Worm (Caenorhabditis elegans) whole organism, L1 larva: ENCODE results near the gene srh-141.

ENCODE experiments used
- F16B12.6 ChIP-seq: fragments of 150-350 bp; optimal IDR thresholded peaks from 2 replicates; lab custom pipeline; 2014; ENCODE audit warnings: missing biosample characterization, missing genetic modification characterization
- Y116A8C.19 ChIP-seq: sonication (generic microtip); optimal IDR thresholded peaks from 2 replicates; lab custom pipeline; 2016; ENCODE audit warnings: missing compliant biosample characterization, missing genetic modification characterization, borderline replicate concordance
- aha-1 ChIP-seq: fragments of 150-350 bp; optimal IDR thresholded peaks from 2 replicates; lab custom pipeline; 2014; ENCODE audit warnings: missing biosample characterization, missing genetic modification characterization
- blmp-1 ChIP-seq: fragments of 150-350 bp; optimal IDR thresholded peaks from 2 replicates; lab custom pipeline; 2014; ENCODE audit warnings: missing biosample characterization, missing genetic modification characterization
- ceh-8 ChIP-seq: fragments of 200-800 bp; sonication (Bioruptor generic); optimal IDR thresholded peaks from 2 replicates; lab custom pipeline; 2018; ENCODE audit warnings: mild to moderate bottlenecking, missing genetic modification characterization, moderate library complexity, missing compliant biosample characterization
- ceh-88 ChIP-seq: fragments of 200-800 bp; sonication (Bioruptor generic); IDR thresholded peaks from 2 replicates; pipeline ENCODE4 v1.3.6; 2022; ENCODE audit warnings: missing genetic modification characterization, missing compliant biosample characterization
- dpl-1 ChIP-seq, 3 experiments: fragments of 150-350 bp in 2 of 3; sonication (generic microtip) in 1 of 3; optimal IDR thresholded peaks; 2 replicates each; lab custom pipeline; 2014 to 2017; ENCODE audit warnings: missing biosample characterization in 3 of 3, missing genetic modification characterization in 3 of 3, missing genetic modification reagents in 3 of 3
- efl-3 ChIP-seq: fragments of 200-800 bp; sonication (Bioruptor generic); optimal IDR thresholded peaks from 2 replicates; lab custom pipeline; 2018; ENCODE audit warnings: mild to moderate bottlenecking, missing genetic modification characterization, missing compliant biosample characterization
- elt-2 ChIP-seq: sonication (generic microtip); optimal IDR thresholded peaks from 2 replicates; lab custom pipeline; 2016; ENCODE audit warnings: missing genetic modification characterization, mild to moderate bottlenecking, inconsistent platforms, missing compliant biosample characterization, missing genetic modification reagents
- elt-3 ChIP-seq, 6 experiments: fragments of 150-350 bp in 1 of 6; sonication (generic microtip); optimal IDR thresholded peaks; 2 replicates each; lab custom pipeline; 2017 to 2018; ENCODE audit warnings: missing biosample characterization in 6 of 6, missing genetic modification characterization in 6 of 6, inconsistent platforms in 1 of 6
- ets-5 ChIP-seq: fragments of 200-800 bp; sonication (Bioruptor generic); IDR thresholded peaks from 2 replicates; pipeline ENCODE4 v1.3.6; 2022; ENCODE audit warnings: missing genetic modification characterization, missing compliant biosample characterization
- fkh-8 ChIP-seq: sonication (generic microtip); optimal IDR thresholded peaks from 2 replicates; lab custom pipeline; 2016; ENCODE audit warnings: mild to moderate bottlenecking, missing genetic modification characterization, missing compliant biosample characterization
- grh-1 ChIP-seq: fragments of 200-800 bp; sonication (Bioruptor generic); IDR thresholded peaks from 2 replicates; pipeline ENCODE4 v1.3.6; 2022; ENCODE audit warnings: missing genetic modification reagents, missing genetic modification characterization, missing compliant biosample characterization
- hlh-17 ChIP-seq: fragments of 200-800 bp; sonication (Bioruptor generic); optimal IDR thresholded peaks from 2 replicates; lab custom pipeline; 2018; ENCODE audit warnings: missing genetic modification characterization, mild to moderate bottlenecking, missing compliant biosample characterization, moderate library complexity, borderline replicate concordance
- isw-1 ChIP-seq: fragments of 200-800 bp; sonication (Bioruptor generic); IDR thresholded peaks from 2 replicates; pipeline ENCODE4 v1.3.6; 2022; ENCODE audit warnings: missing genetic modification characterization, missing compliant biosample characterization
- lin-15B ChIP-seq: fragments of 150-350 bp; sonication (generic microtip); optimal IDR thresholded peaks from 3 replicates; lab custom pipeline; 2014; ENCODE audit warnings: missing biosample characterization, missing genetic modification characterization
- lin-35 ChIP-seq, 2 experiments: fragments of 150-350 bp; optimal IDR thresholded peaks; 2 replicates each; lab custom pipeline; 2014; ENCODE audit warnings: missing biosample characterization in 2 of 2, missing genetic modification characterization in 2 of 2, missing genetic modification reagents in 2 of 2
- lsy-2 ChIP-seq, 2 experiments: fragments of 150-350 bp; optimal IDR thresholded peaks; 2 replicates each; lab custom pipeline; 2014; ENCODE audit warnings: missing biosample characterization in 2 of 2, missing genetic modification characterization in 2 of 2
- mdl-1 ChIP-seq, 2 experiments: fragments of 150-350 bp; optimal IDR thresholded peaks; 2 replicates each; lab custom pipeline; 2014 to 2017; ENCODE audit warnings: missing biosample characterization in 2 of 2, missing genetic modification characterization in 2 of 2, inconsistent platforms in 1 of 2
- nhr-19 ChIP-seq: fragments of 200-800 bp; sonication (Bioruptor generic); conservative IDR thresholded peaks from 2 replicates; pipeline ENCODE4 v1.3.6; 2022; ENCODE audit warnings: missing genetic modification characterization, missing compliant biosample characterization
- nhr-20 ChIP-seq: sonication (generic microtip); optimal IDR thresholded peaks from 2 replicates; lab custom pipeline; 2016; ENCODE audit warnings: mild to moderate bottlenecking, missing genetic modification characterization, missing compliant biosample characterization
- nhr-237 ChIP-seq: fragments of 150-350 bp; optimal IDR thresholded peaks from 2 replicates; lab custom pipeline; 2014; ENCODE audit warnings: missing biosample characterization, missing genetic modification characterization
- nhr-28 ChIP-seq: fragments of 150-350 bp; optimal IDR thresholded peaks from 2 replicates; lab custom pipeline; 2014; ENCODE audit warnings: missing biosample characterization, missing genetic modification characterization
- nhr-47 ChIP-seq: sonication (generic microtip); optimal IDR thresholded peaks from 2 replicates; lab custom pipeline; 2016; ENCODE audit warnings: mild to moderate bottlenecking, missing genetic modification characterization, moderate library complexity, missing compliant biosample characterization
- nhr-71 ChIP-seq: sonication (generic microtip); optimal IDR thresholded peaks from 2 replicates; lab custom pipeline; 2016; ENCODE audit warnings: mild to moderate bottlenecking, missing genetic modification characterization, moderate library complexity, missing compliant biosample characterization
- nhr-77 ChIP-seq: fragments of 150-350 bp; optimal IDR thresholded peaks from 2 replicates; lab custom pipeline; 2014; ENCODE audit warnings: missing biosample characterization, missing genetic modification characterization
- nhr-84 ChIP-seq: sonication (generic microtip); optimal IDR thresholded peaks from 2 replicates; lab custom pipeline; 2017; ENCODE audit warnings: missing biosample characterization, missing genetic modification characterization
- snu-23 ChIP-seq: sonication (generic microtip); optimal IDR thresholded peaks from 2 replicates; lab custom pipeline; 2016; ENCODE audit warnings: missing genetic modification characterization, missing compliant biosample characterization
- tbx-2 ChIP-seq: sonication (generic microtip); optimal IDR thresholded peaks from 2 replicates; lab custom pipeline; 2016; ENCODE audit warnings: missing genetic modification characterization, missing compliant biosample characterization
- unc-130 ChIP-seq: fragments of 150-350 bp; optimal IDR thresholded peaks from 2 replicates; lab custom pipeline; 2017; ENCODE audit warnings: missing biosample characterization, missing genetic modification characterization, inconsistent platforms
- unc-86 ChIP-seq: sonication (generic microtip); optimal IDR thresholded peaks from 2 replicates; lab custom pipeline; 2016; ENCODE audit warnings: missing genetic modification characterization, missing compliant biosample characterization
- xbp-1 ChIP-seq: sonication (generic microtip); optimal IDR thresholded peaks from 2 replicates; lab custom pipeline; 2016; ENCODE audit warnings: missing genetic modification characterization, missing compliant biosample characterization
- zip-4 ChIP-seq: fragments of 200-800 bp; sonication (Bioruptor generic); optimal IDR thresholded peaks from 2 replicates; lab custom pipeline; 2018; ENCODE audit warnings: mild to moderate bottlenecking, missing genetic modification characterization, moderate library complexity, missing compliant biosample characterization
- ztf-11 ChIP-seq, 2 experiments: sonication (generic microtip); optimal IDR thresholded peaks; 2 replicates each; lab custom pipeline; 2016 to 2017; ENCODE audit warnings: missing genetic modification characterization in 2 of 2, missing biosample characterization in 1 of 2, missing compliant biosample characterization in 1 of 2

The srh-141 gene

DNA sequence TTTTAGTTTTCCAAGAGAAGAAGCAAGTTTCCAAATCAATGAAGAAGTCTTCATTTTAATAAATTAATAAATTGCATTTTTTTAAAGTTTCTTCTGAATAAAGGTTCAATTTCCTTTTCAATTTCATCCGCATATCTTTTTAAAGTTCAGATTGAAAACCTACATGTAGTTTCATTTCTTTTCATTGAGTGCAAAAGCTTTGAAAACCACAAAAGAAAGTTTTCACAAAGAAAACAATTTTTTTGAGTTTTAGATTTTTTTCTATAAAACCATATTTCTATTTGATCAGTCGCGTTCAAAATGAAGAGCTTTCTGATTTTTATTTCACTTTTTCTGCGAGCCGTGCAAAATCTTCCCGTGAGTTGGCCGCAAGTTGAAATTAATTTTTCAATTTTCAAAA is 1.9 kb downstream of the srh-141 start, which contains the start of gene T08G3.6:
TSS of gene T08G3.6 (plus strand) at position 301 of the 400 bp plus-strand sequence.
- TF ChIP-seq lin-35 (GFP tag; optimal IDR thresholded peaks at IDR 0.05; lab: Kevin White, UChicago) (no peak), nhr-84 (no peak), hlh-17 (GFP tag; lab: Kevin White, UChicago) (no peak)
- TF ChIP-seq, all 84 proteins: peak for 0

DNA sequence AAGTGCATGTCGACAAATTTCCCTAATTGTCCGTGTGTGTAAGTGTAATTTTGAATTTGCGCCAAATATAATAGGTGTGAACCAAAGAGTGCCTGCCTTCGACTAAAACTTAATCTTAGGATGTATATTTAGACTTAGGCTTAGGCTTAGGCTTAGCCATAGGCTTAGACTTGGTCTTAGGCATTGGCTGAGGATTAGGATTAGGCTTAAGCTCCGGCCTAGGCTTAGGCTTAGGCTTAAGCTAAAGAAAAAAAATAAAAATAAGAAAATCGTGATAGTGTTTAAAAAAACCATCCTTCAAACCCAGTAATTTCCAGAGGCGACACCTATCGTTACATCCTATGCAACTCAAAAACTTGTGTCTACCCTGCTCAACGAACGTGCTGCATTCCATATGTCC is 2.5 kb downstream of the srh-141 start:
- TF ChIP-seq grh-1 (no peak), ztf-11 (tag; optimal IDR thresholded peaks at IDR 0.05; lab: Kevin White, UChicago) (no peak), snu-23 (no peak), nhr-47 (no peak), nhr-19 (GFP tag; lab: Robert Waterston, UW) (no peak), fkh-8 (tag; lab: Kevin White, UChicago) (no peak), isw-1 (no peak), elt-3 (tag; optimal IDR thresholded peaks at IDR 0.05; lab: Kevin White, UChicago) (no peak), Y116A8C.19 (no peak), hlh-17 (GFP tag; lab: Kevin White, UChicago) (no peak), unc-130 (no peak), ets-5 (GFP tag; lab: Robert Waterston, UW) (no peak), dpl-1 (GFP tag; optimal IDR thresholded peaks at IDR 0.05; lab: Kevin White, UChicago) (no peak), nhr-84 (no peak), unc-86 (tag; lab: Kevin White, UChicago) (no peak), ceh-88 (GFP tag; lab: Robert Waterston, UW) (no peak), ceh-8 (GFP tag; lab: Kevin White, UChicago) (no peak), tbx-2 (tag; lab: Kevin White, UChicago) (no peak), nhr-28 (tag; lab: Kevin White, UChicago) (no peak), nhr-77 (no peak)

DNA sequence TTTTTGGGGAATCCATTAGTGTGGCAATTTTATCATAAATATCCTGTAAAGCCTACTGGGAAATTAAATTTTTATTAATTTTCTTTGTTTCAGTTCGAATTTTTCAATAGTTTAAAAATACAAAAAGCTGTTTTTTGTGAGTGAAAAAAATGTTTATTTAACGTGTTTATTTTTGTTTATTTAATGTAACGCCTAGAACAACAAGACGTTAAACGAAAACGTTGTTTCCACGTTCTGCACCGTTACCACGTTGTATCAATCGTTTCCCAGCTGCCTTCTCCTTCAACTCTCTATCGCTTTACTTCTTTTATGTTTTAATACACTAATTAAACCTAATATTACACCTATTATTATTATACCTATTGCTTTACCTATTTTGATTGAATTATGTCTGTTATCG is 4.0 kb downstream of the srh-141 start, which contains the start of gene T08G3.13:
TSS of gene T08G3.13 (plus strand) at position 301 of the 400 bp plus-strand sequence.
- no peak for TF ChIP-seq nhr-20 (tag; lab: Kevin White, UChicago)
- TF ChIP-seq lsy-2 (tag; optimal IDR thresholded peaks at IDR 0.05; lab: Kevin White, UChicago), result no peak
- TF ChIP-seq ets-5 (GFP tag; lab: Robert Waterston, UW), result no peak
- TF ChIP-seq efl-3 (GFP tag; lab: Kevin White, UChicago), result no peak
- TF ChIP-seq lin-15B (tag; lab: Kevin White, UChicago), result no peak
- no peak for TF ChIP-seq nhr-84
- no peak for TF ChIP-seq elt-2 (tag; lab: Kevin White, UChicago)
- no peak for TF ChIP-seq mdl-1 (tag; optimal IDR thresholded peaks at IDR 0.05; lab: Kevin White, UChicago)
- TF ChIP-seq zip-4 (GFP tag; lab: Kevin White, UChicago), result no peak
- no peak for TF ChIP-seq xbp-1 (tag; lab: Kevin White, UChicago)
- TF ChIP-seq, all 84 proteins: peak for 0

DNA sequence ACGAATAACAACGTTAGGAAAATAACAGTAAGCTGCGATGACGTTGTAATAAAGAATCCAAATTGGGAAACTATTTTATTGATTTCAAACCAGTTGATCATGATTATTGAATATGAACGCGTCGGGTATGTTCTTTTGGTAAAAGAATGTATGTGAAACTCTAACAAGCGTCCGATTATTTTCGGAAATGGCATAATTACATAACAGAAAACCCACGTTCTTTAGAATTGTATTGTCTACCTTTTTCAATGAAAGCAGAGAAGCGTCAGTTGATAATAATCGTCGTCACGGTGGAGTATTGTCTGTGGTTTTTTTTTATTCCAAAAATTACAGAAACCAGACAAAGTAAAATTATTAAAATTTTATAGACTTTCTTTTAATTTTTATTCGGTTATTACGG is 11.3 kb downstream of the srh-141 start, which contains the start of gene str-14:
TSS of gene str-14 (minus strand) at position 101 of the 400 bp plus-strand sequence.
- TF ChIP-seq nhr-237 (tag; lab: Kevin White, UChicago) (no peak), ets-5 (GFP tag; lab: Robert Waterston, UW) (no peak), zip-4 (GFP tag; lab: Kevin White, UChicago) (no peak), aha-1 (tag; lab: Kevin White, UChicago) (no peak), nhr-28 (tag; lab: Kevin White, UChicago) (no peak), ceh-8 (GFP tag; lab: Kevin White, UChicago) (no peak), nhr-19 (GFP tag; lab: Robert Waterston, UW) (no peak), blmp-1 (no peak), unc-86 (tag; lab: Kevin White, UChicago) (no peak), F16B12.6 (tag; lab: Kevin White, UChicago) (no peak), nhr-71 (no peak)
